Worm (Caenorhabditis elegans) whole organism, L1 larva: ENCODE data around the gene ztf-30.

Source experiments
- C04F5.9 ChIP-seq: sonication (generic microtip); optimal IDR thresholded peaks from 2 replicates; lab custom pipeline; 2016; ENCODE audit warnings: missing genetic modification characterization, missing compliant biosample characterization
- C34B4.2 ChIP-seq: sonication (generic microtip); optimal IDR thresholded peaks from 2 replicates; lab custom pipeline; 2017; ENCODE audit warnings: mild to moderate bottlenecking, missing genetic modification characterization, missing compliant biosample characterization
- F16B12.6 ChIP-seq: fragments of 150-350 bp; optimal IDR thresholded peaks from 2 replicates; lab custom pipeline; 2014; ENCODE audit warnings: missing biosample characterization, missing genetic modification characterization
- aly-2 ChIP-seq: fragments of 150-350 bp; optimal IDR thresholded peaks from 2 replicates; lab custom pipeline; 2014; ENCODE audit warnings: missing biosample characterization, missing genetic modification characterization
- blmp-1 ChIP-seq: fragments of 150-350 bp; optimal IDR thresholded peaks from 2 replicates; lab custom pipeline; 2014; ENCODE audit warnings: missing biosample characterization, missing genetic modification characterization
- ceh-63 ChIP-seq: fragments of 200-800 bp; sonication (Bioruptor generic); optimal IDR thresholded peaks from 2 replicates; lab custom pipeline; 2018; ENCODE audit warnings: mild to moderate bottlenecking, missing genetic modification characterization, missing compliant biosample characterization
- ceh-8 ChIP-seq: fragments of 200-800 bp; sonication (Bioruptor generic); optimal IDR thresholded peaks from 2 replicates; lab custom pipeline; 2018; ENCODE audit warnings: mild to moderate bottlenecking, missing genetic modification characterization, moderate library complexity, missing compliant biosample characterization
- ceh-90 ChIP-seq: sonication (generic microtip); optimal IDR thresholded peaks from 2 replicates; lab custom pipeline; 2016; ENCODE audit warnings: missing genetic modification characterization, missing compliant biosample characterization
- ces-1 ChIP-seq: fragments of 150-350 bp; optimal IDR thresholded peaks from 2 replicates; lab custom pipeline; 2014; ENCODE audit warnings: missing biosample characterization, missing genetic modification reagents, missing genetic modification characterization
- dsc-1 ChIP-seq: sonication (generic microtip); optimal IDR thresholded peaks from 2 replicates; lab custom pipeline; 2016; ENCODE audit warnings: mild to moderate bottlenecking, missing genetic modification characterization, missing compliant biosample characterization
- efl-1 ChIP-seq, 4 experiments: fragments of 150-350 bp; optimal IDR thresholded peaks in 3 of 4; peaks in 1 of 4; 1 replicate in 1 of 4; 2 replicates in 3 of 4; lab custom pipeline; 2014; ENCODE audit warnings: missing biosample characterization in 2 of 4, missing genetic modification characterization in 2 of 4, missing genetic modification reagents in 2 of 4
- efl-3 ChIP-seq: fragments of 200-800 bp; sonication (Bioruptor generic); optimal IDR thresholded peaks from 2 replicates; lab custom pipeline; 2018; ENCODE audit warnings: mild to moderate bottlenecking, missing genetic modification characterization, missing compliant biosample characterization
- egl-13 ChIP-seq: sonication (generic microtip); optimal IDR thresholded peaks from 2 replicates; lab custom pipeline; 2016; ENCODE audit warnings: missing genotype, missing genetic modification reagents, missing genetic modification characterization, missing compliant biosample characterization
- elt-2 ChIP-seq: sonication (generic microtip); optimal IDR thresholded peaks from 2 replicates; lab custom pipeline; 2016; ENCODE audit warnings: missing genetic modification characterization, mild to moderate bottlenecking, inconsistent platforms, missing compliant biosample characterization, missing genetic modification reagents
- ets-5 ChIP-seq: fragments of 200-800 bp; sonication (Bioruptor generic); IDR thresholded peaks from 2 replicates; pipeline ENCODE4 v1.3.6; 2022; ENCODE audit warnings: missing genetic modification characterization, missing compliant biosample characterization
- fkh-8 ChIP-seq: sonication (generic microtip); optimal IDR thresholded peaks from 2 replicates; lab custom pipeline; 2016; ENCODE audit warnings: mild to moderate bottlenecking, missing genetic modification characterization, missing compliant biosample characterization
- fos-1 ChIP-seq: fragments of 150-350 bp; optimal IDR thresholded peaks from 2 replicates; lab custom pipeline; 2014; ENCODE audit warnings: missing biosample characterization, missing genetic modification characterization
- hpl-2 ChIP-seq: fragments of 150-350 bp; optimal IDR thresholded peaks from 2 replicates; lab custom pipeline; 2014; ENCODE audit warnings: missing biosample characterization, missing genetic modification reagents, missing genetic modification characterization
- irx-1 ChIP-seq: sonication (generic microtip); optimal IDR thresholded peaks from 2 replicates; lab custom pipeline; 2016; ENCODE audit warnings: missing genetic modification characterization, missing compliant biosample characterization
- isw-1 ChIP-seq: fragments of 200-800 bp; sonication (Bioruptor generic); IDR thresholded peaks from 2 replicates; pipeline ENCODE4 v1.3.6; 2022; ENCODE audit warnings: missing genetic modification characterization, missing compliant biosample characterization
- jun-1 ChIP-seq: fragments of 150-350 bp; optimal IDR thresholded peaks from 2 replicates; lab custom pipeline; 2014; ENCODE audit warnings: missing biosample characterization, missing genetic modification reagents, missing genetic modification characterization
- lin-14 ChIP-seq: fragments of 200-800 bp; sonication (Bioruptor generic); optimal IDR thresholded peaks from 2 replicates; lab custom pipeline; 2018; ENCODE audit warnings: mild to moderate bottlenecking, missing genetic modification characterization, moderate library complexity, missing compliant biosample characterization
- lin-35 ChIP-seq, 2 experiments: fragments of 150-350 bp; optimal IDR thresholded peaks; 2 replicates each; lab custom pipeline; 2014; ENCODE audit warnings: missing biosample characterization in 2 of 2, missing genetic modification characterization in 2 of 2, missing genetic modification reagents in 2 of 2
- lin-39 ChIP-seq: fragments of 150-350 bp; optimal IDR thresholded peaks from 2 replicates; lab custom pipeline; 2014; ENCODE audit warnings: missing biosample characterization, missing genetic modification reagents, missing genetic modification characterization
- lir-3 ChIP-seq: sonication (generic microtip); optimal IDR thresholded peaks from 2 replicates; lab custom pipeline; 2016; ENCODE audit warnings: mild to moderate bottlenecking, missing genetic modification characterization, moderate library complexity, missing compliant biosample characterization; ENCODE audit not compliant: poor library complexity
- lsy-2 ChIP-seq, 2 experiments: fragments of 150-350 bp; optimal IDR thresholded peaks; 2 replicates each; lab custom pipeline; 2014; ENCODE audit warnings: missing biosample characterization in 2 of 2, missing genetic modification characterization in 2 of 2
- mab-9 ChIP-seq: fragments of 200-800 bp; sonication (Bioruptor generic); IDR thresholded peaks from 2 replicates; pipeline ENCODE4 v1.3.6; 2022; ENCODE audit warnings: missing genetic modification reagents, missing genetic modification characterization, missing compliant biosample characterization
- nhr-11 ChIP-seq: fragments of 150-350 bp; optimal IDR thresholded peaks from 2 replicates; lab custom pipeline; 2014; ENCODE audit warnings: missing biosample characterization, missing genetic modification characterization
- nhr-237 ChIP-seq: fragments of 150-350 bp; optimal IDR thresholded peaks from 2 replicates; lab custom pipeline; 2014; ENCODE audit warnings: missing biosample characterization, missing genetic modification characterization
- nhr-28 ChIP-seq: fragments of 150-350 bp; optimal IDR thresholded peaks from 2 replicates; lab custom pipeline; 2014; ENCODE audit warnings: missing biosample characterization, missing genetic modification characterization
- nhr-47 ChIP-seq: sonication (generic microtip); optimal IDR thresholded peaks from 2 replicates; lab custom pipeline; 2016; ENCODE audit warnings: mild to moderate bottlenecking, missing genetic modification characterization, moderate library complexity, missing compliant biosample characterization
- nhr-90 ChIP-seq: sonication (generic microtip); optimal IDR thresholded peaks from 2 replicates; lab custom pipeline; 2016; ENCODE audit warnings: mild to moderate bottlenecking, missing genetic modification characterization, missing compliant biosample characterization; ENCODE audit not compliant: poor library complexity
- pag-3 ChIP-seq: sonication (generic microtip); optimal IDR thresholded peaks from 2 replicates; lab custom pipeline; 2017; ENCODE audit warnings: missing genetic modification characterization, mild to moderate bottlenecking, missing compliant biosample characterization, antibody characterized with exemption, borderline replicate concordance; ENCODE audit not compliant: insufficient read depth
- pax-3 ChIP-seq: fragments of 200-800 bp; sonication (Bioruptor generic); optimal IDR thresholded peaks from 2 replicates; lab custom pipeline; 2018; ENCODE audit warnings: mild to moderate bottlenecking, missing genetic modification characterization, moderate library complexity, missing compliant biosample characterization
- snpc-4 ChIP-seq: fragments of 150-350 bp; optimal IDR thresholded peaks from 2 replicates; lab custom pipeline; 2014; ENCODE audit warnings: missing biosample characterization, missing genetic modification characterization
- snu-23 ChIP-seq: sonication (generic microtip); optimal IDR thresholded peaks from 2 replicates; lab custom pipeline; 2016; ENCODE audit warnings: missing genetic modification characterization, missing compliant biosample characterization
- sox-4 ChIP-seq: sonication (generic microtip); optimal IDR thresholded peaks from 2 replicates; lab custom pipeline; 2016; ENCODE audit warnings: missing genetic modification characterization, missing compliant biosample characterization
- swsn-7 ChIP-seq: sonication (generic microtip); optimal IDR thresholded peaks from 2 replicates; lab custom pipeline; 2016; ENCODE audit warnings: missing genetic modification characterization, missing compliant biosample characterization
- tbx-2 ChIP-seq: sonication (generic microtip); optimal IDR thresholded peaks from 2 replicates; lab custom pipeline; 2016; ENCODE audit warnings: missing genetic modification characterization, missing compliant biosample characterization
- unc-130 ChIP-seq: fragments of 150-350 bp; optimal IDR thresholded peaks from 2 replicates; lab custom pipeline; 2017; ENCODE audit warnings: missing biosample characterization, missing genetic modification characterization, inconsistent platforms
- unc-30 ChIP-seq: sonication (generic microtip); optimal IDR thresholded peaks from 2 replicates; lab custom pipeline; 2017; ENCODE audit warnings: missing biosample characterization, missing genetic modification characterization
- zip-4 ChIP-seq: fragments of 200-800 bp; sonication (Bioruptor generic); optimal IDR thresholded peaks from 2 replicates; lab custom pipeline; 2018; ENCODE audit warnings: mild to moderate bottlenecking, missing genetic modification characterization, moderate library complexity, missing compliant biosample characterization
- ztf-4 ChIP-seq: fragments of 150-350 bp; optimal IDR thresholded peaks from 2 replicates; lab custom pipeline; 2014; ENCODE audit warnings: missing biosample characterization, missing genetic modification characterization

The ztf-30 gene

ce11 chrIII:8564372-8564771 is 33.3 kb downstream of the ztf-30 start:
- TF ChIP-seq lin-35 (GFP tag; optimal IDR thresholded peaks at IDR 0.05; lab: Kevin White, UChicago), result no peak
- TF ChIP-seq jun-1, result no peak
- TF ChIP-seq ztf-4 (tag; lab: Kevin White, UChicago), result no peak
- TF ChIP-seq efl-1 (optimal IDR thresholded peaks at IDR 0.05; lab: Kevin White, UChicago), result no peak
- peak in 1 of 2 experiments; percentile 71 for TF ChIP-seq efl-1 (GFP tag; optimal IDR thresholded peaks at IDR 0.05 in 1 of 2; lab: Kevin White, UChicago)
- TF ChIP-seq blmp-1 (tag; lab: Kevin White, UChicago), result peak; percentile 67
- TF ChIP-seq tbx-2 (tag; lab: Kevin White, UChicago), result no peak
- TF ChIP-seq, all 84 proteins: peak for 2

DNA sequence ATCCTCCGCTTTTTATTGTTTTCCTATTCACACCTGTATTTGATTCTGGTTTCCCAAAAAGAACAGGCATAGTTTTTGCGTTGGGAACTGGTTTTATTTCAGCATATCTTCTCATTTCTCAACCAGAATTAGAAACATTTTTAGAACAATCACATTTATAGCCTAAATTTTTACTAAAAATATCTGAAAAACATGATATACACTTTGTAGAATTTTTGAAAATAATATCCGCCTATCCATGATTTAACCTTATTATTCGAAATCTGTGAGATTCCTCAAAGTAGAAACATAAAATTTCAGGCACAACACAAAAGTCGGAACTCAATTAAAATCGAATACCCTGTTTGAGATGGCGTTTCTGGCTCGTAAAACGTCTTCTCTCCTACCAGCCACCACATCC is 36.8 kb downstream of the ztf-30 start, which contains the start of gene acdh-6:
acdh-6 (plus strand) TSS at position 301 of the 400 bp plus-strand sequence.
- TF ChIP-seq efl-3 (GFP tag; lab: Kevin White, UChicago), result no peak
- TF ChIP-seq aly-2 (tag; lab: Kevin White, UChicago), result no peak
- TF ChIP-seq nhr-11 (tag; lab: Kevin White, UChicago), result no peak
- TF ChIP-seq isw-1 (GFP tag; lab: Robert Waterston, UW), result no peak
- TF ChIP-seq nhr-47 (tag; lab: Kevin White, UChicago), result no peak
- no peak for TF ChIP-seq lsy-2 (tag; optimal IDR thresholded peaks at IDR 0.05; lab: Kevin White, UChicago)
- no peak for TF ChIP-seq elt-2 (tag; lab: Kevin White, UChicago)
- no peak for TF ChIP-seq sox-4 (tag; lab: Kevin White, UChicago)
- TF ChIP-seq mab-9 (GFP tag; lab: Robert Waterston, UW), result no peak
- TF ChIP-seq ets-5, result no peak
- TF ChIP-seq snu-23 (GFP tag; lab: Kevin White, UChicago), result no peak
- no peak for TF ChIP-seq pax-3 (tag; lab: Kevin White, UChicago)

- TF ChIP-seq lin-39, result no peak
- no peak for TF ChIP-seq unc-130 (tag; lab: Kevin White, UChicago)
- TF ChIP-seq snpc-4, result no peak
- no peak for TF ChIP-seq ztf-4 (tag; lab: Kevin White, UChicago)
- no peak for TF ChIP-seq fkh-8
- no peak for TF ChIP-seq mab-9 (GFP tag; lab: Robert Waterston, UW)
- TF ChIP-seq C04F5.9 (tag; lab: Kevin White, UChicago), result no peak
- TF ChIP-seq nhr-11 (tag; lab: Kevin White, UChicago), result no peak
- no peak for TF ChIP-seq sox-4 (tag; lab: Kevin White, UChicago)
- no peak for TF ChIP-seq unc-30
- no peak for TF ChIP-seq hpl-2
- no peak for TF ChIP-seq nhr-28 (tag; lab: Kevin White, UChicago)
- no peak for TF ChIP-seq isw-1 (GFP tag; lab: Robert Waterston, UW)
- TF ChIP-seq C34B4.2 (tag; lab: Kevin White, UChicago), result no peak
- no peak for TF ChIP-seq efl-1 (optimal IDR thresholded peaks at IDR 0.05; lab: Kevin White, UChicago)
- TF ChIP-seq efl-1 (GFP tag; optimal IDR thresholded peaks at IDR 0.05 in 1 of 2; lab: Kevin White, UChicago), result no peak
- TF ChIP-seq, all 84 proteins: peak for 0
These were observed 37.3 kb downstream of the ztf-30 start for ce11 chrIII:8560398-8560797.

DNA sequence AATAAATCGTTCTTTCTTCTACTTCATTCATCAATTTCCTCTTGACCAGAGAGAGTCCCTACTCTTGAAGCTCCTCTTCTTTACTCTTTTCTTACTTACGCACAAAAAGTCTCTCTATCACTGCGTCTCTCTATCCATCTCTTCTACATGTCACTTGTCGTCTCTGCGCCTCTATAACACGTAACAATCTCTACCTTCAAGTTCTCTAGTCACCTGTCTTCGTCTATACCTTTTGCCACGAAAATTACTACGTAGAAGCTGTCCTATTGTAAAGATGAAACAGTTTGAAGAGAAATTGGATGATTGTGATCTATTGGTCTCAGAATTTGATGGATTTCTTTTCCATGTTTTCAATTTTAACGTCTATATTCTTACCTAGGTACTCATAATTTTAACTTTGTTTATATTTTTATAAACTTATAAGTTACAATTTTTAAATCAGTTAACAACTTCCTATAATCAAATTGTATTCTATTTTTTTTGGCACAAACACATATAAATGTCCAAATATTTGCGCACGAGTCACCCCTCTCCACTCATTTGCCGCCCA is 40.8 kb downstream of the ztf-30 start, which contains the start of gene C02D5.2:
C02D5.2 (plus strand) TSS at position 500 of the 550 bp plus-strand sequence.
- TF ChIP-seq hpl-2 (no peak), tbx-2 (tag; lab: Kevin White, UChicago) (peak; percentile 22), irx-1 (tag; lab: Kevin White, UChicago) (peak; percentile 9), swsn-7 (tag; lab: Kevin White, UChicago) (peak; percentile 46), snu-23 (GFP tag; lab: Kevin White, UChicago) (peak; percentile 60), lir-3 (tag; lab: Kevin White, UChicago) (peak; percentile 22), aly-2 (tag; lab: Kevin White, UChicago) (peak; percentile 1), nhr-11 (tag; lab: Kevin White, UChicago) (no peak), dsc-1 (tag; lab: Kevin White, UChicago) (no peak), egl-13 (tag; lab: Kevin White, UChicago) (no peak), F16B12.6 (no peak), ceh-63 (no peak), lin-14 (GFP tag; lab: Kevin White, UChicago) (peak; percentile 74), C34B4.2 (tag; lab: Kevin White, UChicago) (no peak), zip-4 (GFP tag; lab: Kevin White, UChicago) (no peak), fos-1 (tag; lab: Kevin White, UChicago) (peak; percentile 5), elt-2 (tag; lab: Kevin White, UChicago) (no peak), ces-1 (no peak), nhr-237 (no peak), lin-39 (no peak), ceh-90 (tag; lab: Kevin White, UChicago) (no peak), nhr-90 (tag; lab: Kevin White, UChicago) (no peak), ceh-8 (GFP tag; lab: Kevin White, UChicago) (no peak), efl-3 (GFP tag; lab: Kevin White, UChicago) (no peak), lin-35 (GFP tag; optimal IDR thresholded peaks at IDR 0.05; lab: Kevin White, UChicago) (peak; percentile 40 to 50), mab-9 (GFP tag; lab: Robert Waterston, UW) (no peak), ets-5 (no peak), pag-3 (tag; lab: Kevin White, UChicago) (no peak)
